Fruit fly (Drosophila melanogaster) whole organism, embryonic: ENCODE measurements around the gene Tcs4.

Source experiments
- Ada2b ChIP-seq: fragments of 200-800 bp; sonication (Bioruptor generic); IDR thresholded peaks from 2 replicates; pipeline ENCODE4 v1.3.6; 2022; ENCODE audit warnings: missing biosample characterization, missing genetic modification characterization
- Atf6 ChIP-seq: fragments of 200-800 bp; sonication (Bioruptor generic); IDR thresholded peaks from 2 replicates; pipeline ENCODE4 v1.3.6; 2022; ENCODE audit warnings: missing biosample characterization, missing genetic modification characterization
- B-H1 ChIP-seq: fragments of 200-800 bp; sonication (Bioruptor generic); IDR thresholded peaks from 3 replicates; pipeline ENCODE4 v1.3.6; 2022; ENCODE audit warnings: missing biosample characterization, missing genetic modification characterization
- CG10565 ChIP-seq: fragments of 200-800 bp; sonication (Bioruptor generic); optimal IDR thresholded peaks from 3 replicates; lab custom pipeline; 2016; ENCODE audit warnings: missing biosample characterization, mild to moderate bottlenecking, missing genetic modification characterization
- CG10654 ChIP-seq: fragments of 200-800 bp; sonication (Bioruptor generic); optimal IDR thresholded peaks from 2 replicates; lab custom pipeline; 2016; ENCODE audit warnings: missing biosample characterization, missing genetic modification characterization
- CG11504 ChIP-seq: fragments of 200-800 bp; sonication (Bioruptor generic); optimal IDR thresholded peaks from 3 replicates; lab custom pipeline; 2019; ENCODE audit warnings: missing biosample characterization, mild to moderate bottlenecking, missing genetic modification characterization, moderate library complexity
- CG13287 ChIP-seq: fragments of 200-800 bp; sonication (Bioruptor generic); IDR thresholded peaks from 2 replicates; pipeline ENCODE4 v1.3.6; 2022; ENCODE audit warnings: missing biosample characterization, missing genetic modification characterization; ENCODE audit not compliant: partially characterized antibody
- CG1529 ChIP-seq: fragments of 200-800 bp; sonication (Bioruptor generic); optimal IDR thresholded peaks from 3 replicates; lab custom pipeline; 2018; ENCODE audit warnings: missing biosample characterization, missing genetic modification characterization
- CG17612 ChIP-seq: fragments of 200-800 bp; sonication (Bioruptor generic); IDR thresholded peaks from 2 replicates; pipeline ENCODE4 v1.3.6; 2022; ENCODE audit warnings: missing biosample characterization, missing genetic modification characterization
- CG18599 ChIP-seq: fragments of 200-800 bp; sonication (Bioruptor generic); optimal IDR thresholded peaks from 3 replicates; lab custom pipeline; 2017; ENCODE audit warnings: missing biosample characterization, missing genetic modification characterization, mild to moderate bottlenecking, moderate library complexity, missing genetic modification reagents
- CG30403 ChIP-seq: fragments of 200-800 bp; sonication (Bioruptor generic); optimal IDR thresholded peaks from 3 replicates; lab custom pipeline; 2016; ENCODE audit warnings: missing biosample characterization, missing genetic modification characterization
- CG3281 ChIP-seq: fragments of 200-800 bp; sonication (Bioruptor generic); optimal IDR thresholded peaks from 3 replicates; lab custom pipeline; 2017; ENCODE audit warnings: missing biosample characterization, mild to moderate bottlenecking, missing genetic modification characterization
- CG3995 ChIP-seq: fragments of 200-800 bp; sonication (Bioruptor generic); optimal IDR thresholded peaks from 3 replicates; lab custom pipeline; 2016; ENCODE audit warnings: missing biosample characterization, missing genetic modification characterization
- CG5245 ChIP-seq: fragments of 200-800 bp; sonication (Bioruptor generic); optimal IDR thresholded peaks from 3 replicates; lab custom pipeline; 2016; ENCODE audit warnings: missing biosample characterization, missing genetic modification characterization
- CG7839 ChIP-seq: fragments of 200-800 bp; sonication (Bioruptor generic); optimal IDR thresholded peaks from 3 replicates; lab custom pipeline; 2018; ENCODE audit warnings: missing biosample characterization, mild to moderate bottlenecking, missing genetic modification characterization, moderate library complexity
- CG8089 ChIP-seq: fragments of 200-800 bp; sonication (Bioruptor generic); optimal IDR thresholded peaks from 3 replicates; lab custom pipeline; 2016; ENCODE audit warnings: missing biosample characterization, missing genetic modification characterization
- CG9215 ChIP-seq: fragments of 200-800 bp; sonication (Bioruptor generic); IDR thresholded peaks from 2 replicates; pipeline ENCODE4 v1.3.6; 2022; ENCODE audit warnings: missing biosample characterization, missing genetic modification characterization
- CG9609 ChIP-seq: fragments of 200-800 bp; sonication (Bioruptor generic); optimal IDR thresholded peaks from 3 replicates; lab custom pipeline; 2016; ENCODE audit warnings: missing biosample characterization, missing genetic modification characterization
- D19A ChIP-seq: fragments of 200-800 bp; optimal IDR thresholded peaks from 3 replicates; lab custom pipeline; 2019; ENCODE audit warnings: missing biosample characterization, mild to moderate bottlenecking, missing genetic modification characterization, moderate library complexity
- Dfd ChIP-seq, 2 experiments: fragments of >200 bp; optimal IDR thresholded peaks; 2 replicates each; lab custom pipeline; 2017; ENCODE audit warnings: missing biosample characterization in 2 of 2, missing genetic modification characterization in 2 of 2
- Dref ChIP-seq: fragments of 200-800 bp; sonication (Bioruptor generic); IDR thresholded peaks from 2 replicates; pipeline ENCODE4 v1.3.6; 2022; ENCODE audit warnings: missing biosample characterization, missing genetic modification characterization
- Elba2 ChIP-seq: fragments of 200-800 bp; sonication (Bioruptor generic); optimal IDR thresholded peaks from 3 replicates; lab custom pipeline; 2016; ENCODE audit warnings: missing biosample characterization, missing genetic modification characterization
- Ets65A ChIP-seq: fragments of 200-800 bp; sonication (Bioruptor generic); peaks from one replicate; lab custom pipeline; 2016; ENCODE audit warnings: missing biosample characterization, missing genetic modification characterization
- HLH54F ChIP-seq: fragments of 200-800 bp; sonication (Bioruptor generic); optimal IDR thresholded peaks from 3 replicates; lab custom pipeline; 2016; ENCODE audit warnings: missing biosample characterization, missing genetic modification characterization
- MBD-R2 ChIP-seq: fragments of 200-800 bp; sonication (Bioruptor generic); IDR thresholded peaks from 2 replicates; pipeline ENCODE4 v1.3.6; 2022; ENCODE audit warnings: missing biosample characterization, missing genetic modification characterization
- Nf-YA ChIP-seq: fragments of 200-800 bp; sonication (Bioruptor generic); IDR thresholded peaks from 2 replicates; pipeline ENCODE4 v1.3.6; 2022; ENCODE audit warnings: missing biosample characterization, missing genetic modification characterization
- Rfx ChIP-seq: fragments of 200-800 bp; sonication (Bioruptor generic); IDR thresholded peaks from 2 replicates; pipeline ENCODE4 v1.3.6; 2022; ENCODE audit warnings: missing biosample characterization, missing genetic modification characterization
- Scr ChIP-seq: fragments of 200-800 bp; sonication (Bioruptor generic); IDR thresholded peaks from 2 replicates; pipeline ENCODE4 v1.3.6; 2022; ENCODE audit warnings: missing biosample characterization, missing genetic modification characterization; ENCODE audit not compliant: partially characterized antibody
- Sox102F ChIP-seq: fragments of 200-800 bp; sonication (Bioruptor generic); optimal IDR thresholded peaks from 2 replicates; lab custom pipeline; 2018; ENCODE audit warnings: missing biosample characterization, mild to moderate bottlenecking, missing genetic modification characterization, moderate library complexity
- Sry-δ ChIP-seq: fragments of 200-800 bp; sonication (Bioruptor generic); optimal IDR thresholded peaks from 2 replicates; lab custom pipeline; 2016; ENCODE audit warnings: missing biosample characterization, missing genetic modification characterization
- Taf1 ChIP-seq: fragments of 200-800 bp; sonication (Bioruptor generic); IDR thresholded peaks from 2 replicates; pipeline ENCODE4 v1.3.6; 2022; ENCODE audit warnings: missing biosample characterization, missing genetic modification characterization
- amos ChIP-seq: fragments of 200-800 bp; sonication (Bioruptor generic); IDR thresholded peaks from 2 replicates; pipeline ENCODE4 v1.3.6; 2022; ENCODE audit warnings: missing biosample characterization, missing genetic modification characterization; ENCODE audit not compliant: partially characterized antibody
- bowl ChIP-seq: fragments of 200-800 bp; sonication (Bioruptor generic); IDR thresholded peaks from 2 replicates; pipeline ENCODE4 v1.3.6; 2022; ENCODE audit warnings: missing biosample characterization, missing genetic modification characterization
- crc ChIP-seq: fragments of 200-800 bp; sonication (Bioruptor generic); optimal IDR thresholded peaks from 2 replicates; lab custom pipeline; 2016; ENCODE audit warnings: missing biosample characterization, missing genetic modification characterization
- dati ChIP-seq: fragments of 200-800 bp; sonication (Bioruptor generic); IDR thresholded peaks from 2 replicates; pipeline ENCODE4 v1.3.6; 2022; ENCODE audit warnings: missing biosample characterization, missing genetic modification characterization
- exex ChIP-seq: fragments of 200-800 bp; sonication (Bioruptor generic); optimal IDR thresholded peaks from 4 replicates; lab custom pipeline; 2018; ENCODE audit warnings: missing biosample characterization, mild to moderate bottlenecking, missing genetic modification characterization, moderate library complexity
- fru ChIP-seq: fragments of >200 bp; optimal IDR thresholded peaks from 2 replicates; lab custom pipeline; 2017
- grau ChIP-seq: fragments of 200-800 bp; optimal IDR thresholded peaks from 3 replicates; lab custom pipeline; 2019; ENCODE audit warnings: missing biosample characterization, mild to moderate bottlenecking, missing genetic modification characterization, moderate library complexity
- her ChIP-seq: fragments of 200-800 bp; sonication (Bioruptor generic); optimal IDR thresholded peaks from 2 replicates; lab custom pipeline; 2016; ENCODE audit warnings: missing biosample characterization, missing genetic modification characterization
- ind ChIP-seq: fragments of 200-800 bp; sonication (Bioruptor generic); optimal IDR thresholded peaks from 3 replicates; lab custom pipeline; 2016; ENCODE audit warnings: missing biosample characterization, missing genetic modification characterization
- kay ChIP-seq: fragments of 200-800 bp; sonication (Bioruptor generic); optimal IDR thresholded peaks from 2 replicates; lab custom pipeline; 2016; ENCODE audit warnings: missing biosample characterization, missing genetic modification characterization
- mam ChIP-seq: fragments of 200-800 bp; sonication (Bioruptor generic); optimal IDR thresholded peaks from 3 replicates; lab custom pipeline; 2016; ENCODE audit warnings: missing biosample characterization, missing genetic modification characterization
- mirr ChIP-seq: fragments of 200-800 bp; sonication (Bioruptor generic); optimal IDR thresholded peaks from 3 replicates; lab custom pipeline; 2018; ENCODE audit warnings: missing biosample characterization, mild to moderate bottlenecking, missing genetic modification characterization
- otp ChIP-seq: fragments of 200-800 bp; sonication (Bioruptor generic); IDR thresholded peaks from 3 replicates; pipeline ENCODE4, ENCODE4 v1.3.6; 2022; ENCODE audit warnings: missing biosample characterization, missing genetic modification characterization
- pita ChIP-seq: fragments of 200-800 bp; sonication (Bioruptor generic); optimal IDR thresholded peaks from 2 replicates; lab custom pipeline; 2017; ENCODE audit warnings: missing biosample characterization, mild to moderate bottlenecking, missing genetic modification characterization
- pzg ChIP-seq: fragments of 200-800 bp; sonication (Bioruptor generic); optimal IDR thresholded peaks from 3 replicates; lab custom pipeline; 2018; ENCODE audit warnings: missing biosample characterization, mild to moderate bottlenecking, missing genetic modification characterization, moderate library complexity
- ranshi ChIP-seq: fragments of 200-800 bp; sonication (Bioruptor generic); IDR thresholded peaks from 2 replicates; pipeline ENCODE4 v1.3.6; 2022; ENCODE audit warnings: missing biosample characterization, missing genetic modification characterization
- scrt ChIP-seq: fragments of 200-800 bp; sonication (Bioruptor generic); optimal IDR thresholded peaks from 2 replicates; lab custom pipeline; 2018; ENCODE audit warnings: missing biosample characterization, mild to moderate bottlenecking, missing genetic modification characterization, moderate library complexity
- sisA ChIP-seq: fragments of 200-800 bp; sonication (Bioruptor generic); IDR thresholded peaks from 2 replicates; pipeline ENCODE4 v1.3.6; 2022; ENCODE audit warnings: missing biosample characterization, missing genetic modification characterization
- unpg ChIP-seq: fragments of 200-800 bp; sonication (Bioruptor generic); optimal IDR thresholded peaks from 3 replicates; lab custom pipeline; 2018; ENCODE audit warnings: missing biosample characterization, mild to moderate bottlenecking, missing genetic modification characterization, moderate library complexity

Tcs4 gene

dm6 chrX:19694792-19695558 is 6.6 kb downstream of the Tcs4 start, which contains the start of gene CG14229 (continued):
- TF ChIP-seq Sox102F (GFP tag; lab: Kevin White, UChicago) (peak; percentile 10), CG13287 (peak; percentile 27; the same call in 1 of the 2 replicates), Atf6 (GFP tag; lab: Robert Waterston, UW) (no peak), MBD-R2 (GFP tag; lab: Robert Waterston, UW) (peak; percentile 54), CG30403 (GFP tag; lab: Kevin White, UChicago) (peak; percentile 23), scrt (GFP tag; lab: Kevin White, UChicago) (no peak), Nf-YA (GFP tag; lab: Robert Waterston, UW) (no peak), Ada2b (GFP tag; lab: Robert Waterston, UW) (peak; percentile 42; the same call in 1 of the 2 replicates), amos (0 out of 2 replicates have a peak, but pooled peaks have one; percentile 16), CG9609 (GFP tag; lab: Kevin White, UChicago) (no peak), sisA (GFP tag; lab: Robert Waterston, UW) (peak; percentile 44), Elba2 (GFP tag; lab: Kevin White, UChicago) (peak; percentile 98), Scr (peak; percentile 37; the same call in 1 of the 2 replicates), CG11504 (tag; lab: Kevin White, UChicago) (peak; percentile 23), mam (GFP tag; lab: Kevin White, UChicago) (no peak), Dfd (GFP tag; optimal IDR thresholded peaks at IDR 0.05; lab: Kevin White, UChicago) (no peak), her (GFP tag; lab: Kevin White, UChicago) (no peak), grau (tag; lab: Kevin White, UChicago) (no peak), CG7839 (tag; lab: Kevin White, UChicago) (no peak), ind (peak; percentile 26), CG9215 (GFP tag; lab: Robert Waterston, UW) (peak; percentile 43), CG3281 (GFP tag; lab: Kevin White, UChicago) (peak; percentile 3), Sry-δ (GFP tag; lab: Kevin White, UChicago) (peak; percentile 3), D19A (peak; percentile 75), pzg (GFP tag; lab: Kevin White, UChicago) (peak; percentile 44), CG8089 (no peak), CG10565 (GFP tag; lab: Kevin White, UChicago) (no peak), Taf1 (GFP tag; lab: Robert Waterston, UW) (no peak), Ets65A (GFP tag; lab: Kevin White, UChicago) (no peak), Dref (GFP tag; lab: Robert Waterston, UW) (0 out of 2 replicates have a peak, but pooled peaks have one; percentile 15), ranshi (GFP tag; lab: Robert Waterston, UW) (0 out of 2 replicates have a peak, but pooled peaks have one; percentile 24), kay (GFP tag; lab: Kevin White, UChicago) (no peak), otp (0 out of 3 replicates have a peak, but pooled peaks have one; percentile 21), fru (lab: Kevin White, UChicago) (no peak), CG3995 (GFP tag; lab: Kevin White, UChicago) (peak; percentile 78), bowl (GFP tag; lab: Robert Waterston, UW) (no peak)

- peak; percentile 86 for TF ChIP-seq Atf6 (GFP tag; lab: Robert Waterston, UW)
- no peak for TF ChIP-seq CG17612 (GFP tag; lab: Robert Waterston, UW)
- no peak for TF ChIP-seq pita (GFP tag; lab: Kevin White, UChicago)
- peak; percentile 90 for TF ChIP-seq CG18599 (GFP tag; lab: Kevin White, UChicago)
- TF ChIP-seq Rfx = peak; percentile 92
- TF ChIP-seq unpg (GFP tag; lab: Kevin White, UChicago) = peak; percentile 90
- peak; percentile 49; the same call in 2 of the 3 replicates for TF ChIP-seq B-H1 (GFP tag; lab: Robert Waterston, UW)
- TF ChIP-seq CG5245 (GFP tag; lab: Kevin White, UChicago) = peak; percentile 54
- peak; percentile 70 for TF ChIP-seq CG1529 (GFP tag; lab: Kevin White, UChicago)
- TF ChIP-seq HLH54F (GFP tag; lab: Kevin White, UChicago) = peak; percentile 86
- TF ChIP-seq mirr (GFP tag; lab: Kevin White, UChicago) = peak; percentile 85
- no peak for TF ChIP-seq exex (tag; lab: Kevin White, UChicago)
- peak; percentile 82 for TF ChIP-seq crc (GFP tag; lab: Kevin White, UChicago)
- TF ChIP-seq dati (GFP tag; lab: Robert Waterston, UW) = peak; percentile 63; the same call in 1 of the 2 replicates
- peak; percentile 75 for TF ChIP-seq CG10654 (GFP tag; lab: Kevin White, UChicago)
Measured at dm6 chrX:19692951-19693698, 8.4 kb downstream of the Tcs4 start, which contains the start of gene Mer. Gene Mer (minus strand): TSS chrX:19693500.
